Worm (Caenorhabditis elegans): ENCODE data around the gene srh-183.
"Not testable (repeated sequence)": the region's sequence is repeated elsewhere in the genome, so short reads cannot be mapped to it uniquely, and the experiment has no call there.

srh-183 gene

DNA sequence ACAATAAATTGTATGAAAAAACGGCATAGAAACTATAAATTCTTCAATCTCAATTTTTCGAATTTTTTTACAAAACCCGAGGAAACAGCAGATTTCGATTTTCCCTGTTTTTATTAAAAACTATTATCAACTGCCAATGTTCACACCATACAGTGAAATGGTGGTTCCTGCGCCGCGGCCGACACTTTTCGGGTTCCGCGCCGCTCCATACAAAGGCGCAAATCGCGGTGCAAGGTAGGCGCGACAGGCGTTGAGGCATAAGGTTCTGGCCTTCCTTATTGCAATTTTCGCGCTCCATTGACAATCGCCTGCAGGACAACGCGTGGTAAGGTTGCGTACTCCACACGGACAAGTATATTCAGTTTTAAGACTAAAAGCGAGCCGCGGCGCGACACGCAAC lies 8.7 kb upstream of the srh-183 start:
- no peak for TF ChIP-seq unc-62 (GFP tag; optimal IDR thresholded peaks at IDR 0.05)

DNA sequence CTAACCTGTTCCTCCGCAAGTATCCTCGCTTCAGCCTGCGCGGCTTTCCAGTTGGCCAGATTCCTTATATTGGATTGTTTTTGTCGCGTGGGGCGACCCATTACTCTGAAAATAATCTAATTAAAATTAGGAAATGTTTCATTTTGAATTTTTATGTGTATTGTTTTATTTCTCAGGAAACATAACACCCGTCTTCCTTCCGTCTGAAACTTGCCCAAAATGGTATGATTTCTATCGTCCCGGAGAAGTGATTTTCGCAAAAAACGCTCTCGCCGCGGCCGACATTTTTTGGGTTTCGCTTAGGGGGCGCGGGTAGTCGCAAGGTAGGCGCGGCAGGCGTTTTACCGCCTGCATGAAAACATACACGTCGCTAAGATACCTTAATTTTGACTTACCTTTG lies 8.1 kb upstream of the srh-183 start, which contains the start of gene clec-260:
TSS of gene clec-260 (minus strand) at position 101 of the 400 bp plus-strand sequence.
- TF ChIP-seq unc-62 (GFP tag; optimal IDR thresholded peaks at IDR 0.05), result no peak

DNA sequence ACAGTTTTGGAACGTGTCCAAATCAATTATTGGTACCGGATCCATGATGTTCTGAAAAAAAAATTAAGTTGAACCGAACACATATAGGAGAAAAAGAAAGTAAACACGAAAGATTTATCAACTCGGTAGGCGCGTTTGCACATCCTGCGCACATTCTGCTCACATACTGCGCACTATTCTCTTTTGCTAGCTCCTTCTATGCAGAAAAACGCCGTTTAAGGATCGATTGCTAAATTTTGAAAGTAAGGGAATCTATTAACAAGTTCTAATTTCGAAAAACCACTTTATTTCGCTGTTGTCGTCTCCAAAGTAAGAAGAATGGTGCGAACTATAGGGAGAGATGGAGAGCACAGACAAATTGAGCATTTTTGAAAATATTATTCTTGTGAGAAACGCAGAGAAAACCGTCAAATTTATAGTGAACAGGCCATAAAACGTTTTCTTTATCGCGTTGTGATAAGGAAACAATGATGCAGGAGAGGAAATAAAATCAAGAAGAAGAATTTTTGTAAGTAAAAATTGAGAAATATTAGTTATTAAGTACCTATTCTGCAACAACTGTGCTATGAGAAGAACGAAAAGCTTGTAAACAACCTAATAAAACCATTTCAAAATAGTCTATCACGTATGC lies 3.8 kb upstream of the srh-183 start, which contains the start of gene Y60A3A.24:
TSS of gene Y60A3A.24 (minus strand) at position 51 of the 631 bp plus-strand sequence.
- no peak for TF ChIP-seq unc-62 (GFP tag; optimal IDR thresholded peaks at IDR 0.05)

DNA sequence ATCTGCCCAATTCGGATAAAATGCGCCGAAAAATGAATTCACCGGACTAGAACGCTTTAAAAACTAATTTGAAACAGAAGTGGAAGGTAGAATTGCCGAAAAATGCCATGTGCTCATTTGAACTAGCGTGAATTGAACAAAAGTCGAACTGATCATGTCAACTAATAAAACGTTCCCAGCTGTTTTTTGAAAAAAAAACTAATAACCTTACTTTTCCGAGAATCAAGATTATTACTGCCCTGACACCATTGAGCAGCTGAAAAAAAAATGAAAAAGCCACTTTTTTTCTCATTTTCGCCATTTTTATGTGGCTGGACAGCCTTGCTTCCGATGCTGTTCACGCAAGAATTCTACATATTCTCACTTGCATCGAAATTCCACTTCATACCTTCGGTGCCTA lies 5.1 kb downstream of the srh-183 start, which contains the start of gene srh-173:
TSS of gene srh-173 (plus strand) at position 301 of the 400 bp plus-strand sequence.
- no peak for TF ChIP-seq unc-62 (GFP tag; optimal IDR thresholded peaks at IDR 0.05)

DNA sequence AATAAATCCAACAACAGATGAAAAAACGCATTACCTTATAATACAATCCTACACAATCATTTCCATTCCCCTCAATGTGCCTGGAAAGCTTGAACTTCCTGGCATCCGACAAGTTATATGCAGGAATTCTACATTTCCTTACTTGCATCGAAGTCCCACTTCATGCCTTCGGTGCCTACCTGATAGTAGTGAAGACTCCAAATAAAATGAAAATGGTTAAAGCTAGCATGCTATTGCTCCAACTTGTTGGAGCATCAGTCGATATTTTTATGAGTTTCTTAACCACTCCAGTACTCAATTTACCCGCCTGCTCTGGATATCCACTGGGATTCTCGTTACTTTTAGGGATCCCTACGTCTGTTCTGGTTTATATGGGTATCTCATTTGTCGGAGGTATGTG lies 12.5 kb downstream of the srh-183 start, which contains the start of gene srh-171:
TSS of gene srh-171 (plus strand) at position 75 of the 400 bp plus-strand sequence.
- TF ChIP-seq unc-62 (GFP tag; optimal IDR thresholded peaks at IDR 0.05), result no peak

DNA sequence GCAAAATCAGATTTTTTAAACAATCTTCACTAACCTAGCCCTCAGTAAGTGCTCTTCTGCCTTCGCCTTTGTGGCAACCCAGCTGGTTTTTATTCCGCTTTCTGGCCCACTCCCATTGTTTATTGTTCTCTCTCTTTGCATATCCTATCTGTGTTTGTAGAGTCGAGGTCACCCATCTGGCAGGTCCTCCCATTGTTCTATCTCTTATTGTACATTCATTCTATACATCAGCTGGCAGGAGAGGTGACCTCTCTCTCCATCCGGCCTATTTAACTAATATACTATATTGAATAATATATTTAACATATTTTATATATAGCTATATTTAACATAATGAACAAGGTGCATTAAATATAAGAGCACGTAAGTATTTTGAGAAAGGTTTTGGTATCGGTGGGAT lies 16.1 kb downstream of the srh-183 start:
- TF ChIP-seq unc-62 (GFP tag; optimal IDR thresholded peaks at IDR 0.05), result no peak

DNA sequence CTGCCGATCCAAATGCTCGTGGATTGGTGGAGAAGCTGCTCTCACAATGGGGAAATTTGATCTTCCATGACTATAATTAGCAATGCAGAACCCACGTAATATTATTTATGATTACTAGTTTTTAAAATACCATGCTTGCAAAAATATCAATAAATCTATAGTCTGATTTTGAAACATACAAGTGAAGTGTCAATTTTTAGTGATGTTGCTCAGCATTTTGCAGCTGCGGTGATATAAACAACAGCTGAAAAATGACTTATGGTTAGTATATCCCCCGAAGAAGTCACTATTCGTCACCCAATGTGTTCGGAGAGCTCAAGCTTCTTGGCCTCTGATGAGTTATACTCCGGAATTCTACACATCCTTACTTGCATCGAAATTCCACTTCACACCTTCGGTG lies 19.4 kb downstream of the srh-183 start, which contains the start of gene srh-172:
TSS of gene srh-172 (plus strand) at position 301 of the 400 bp plus-strand sequence.
- TF ChIP-seq unc-62 (GFP tag; optimal IDR thresholded peaks at IDR 0.05), result no peak

DNA sequence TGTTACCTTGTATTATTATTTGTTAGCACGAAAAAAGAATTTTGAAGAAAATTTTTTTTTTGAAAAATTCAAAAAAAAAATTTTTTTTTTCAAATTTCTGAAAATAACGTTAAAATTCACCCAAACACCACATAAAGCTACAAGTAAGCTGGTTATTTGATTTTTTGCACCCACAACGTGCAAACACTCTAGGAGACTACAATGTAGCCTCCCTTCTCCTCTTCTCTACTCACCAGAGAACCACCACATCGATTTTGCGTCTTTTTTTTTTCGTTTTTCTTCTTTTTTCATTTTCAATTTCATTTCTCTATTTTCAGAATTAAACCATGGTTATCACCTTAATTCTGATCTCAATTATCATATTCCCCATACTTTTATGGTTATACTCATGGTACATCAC lies 22.9 kb downstream of the srh-183 start, which contains the start of gene abhd-3.1:
TSS of gene abhd-3.1 (plus strand) at position 318 of the 400 bp plus-strand sequence.
- no peak for TF ChIP-seq unc-62 (GFP tag; optimal IDR thresholded peaks at IDR 0.05)

DNA sequence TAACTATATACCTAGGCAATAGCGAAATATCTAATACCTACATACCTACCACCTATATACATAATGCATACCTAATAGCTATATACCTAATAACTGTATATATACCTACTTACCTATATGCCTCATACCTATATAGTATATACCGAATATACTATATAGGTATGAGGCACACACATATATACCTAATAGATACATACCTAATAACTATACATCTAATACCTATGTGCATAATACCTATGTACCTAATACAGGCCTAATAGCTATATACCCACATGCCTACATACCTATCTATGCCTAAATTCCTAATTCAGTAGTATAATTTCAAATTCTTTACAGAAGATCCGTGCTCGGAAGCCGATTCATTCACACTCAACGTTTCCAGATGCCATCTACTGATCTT lies 23.6 kb downstream of the srh-183 start:
- no peak for TF ChIP-seq unc-62 (GFP tag; optimal IDR thresholded peaks at IDR 0.05)

DNA sequence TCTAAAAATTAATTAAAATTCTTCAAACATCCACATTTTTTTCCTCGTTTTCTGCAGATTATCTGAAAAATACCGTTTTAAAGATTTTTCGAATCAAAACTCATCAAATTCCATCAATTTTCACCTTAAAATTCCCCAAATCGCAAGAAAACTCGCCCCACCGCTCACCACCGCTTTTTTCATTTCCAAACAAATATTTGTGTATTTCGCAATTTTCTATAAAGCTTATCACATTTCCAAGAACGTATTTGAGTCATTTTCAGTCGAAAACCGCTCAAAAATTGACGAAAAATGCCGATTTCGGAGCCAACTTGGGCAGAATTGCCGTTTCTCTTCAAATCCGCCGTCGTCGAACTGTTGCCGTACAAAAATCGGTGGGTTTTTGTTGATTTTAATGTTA lies 28.4 kb downstream of the srh-183 start, which contains the start of gene Y60A3A.8:
TSS of gene Y60A3A.8 (plus strand) at position 258 of the 400 bp plus-strand sequence.
- not testable (repeated sequence) for TF ChIP-seq unc-62 (GFP tag; optimal IDR thresholded peaks at IDR 0.05)

DNA sequence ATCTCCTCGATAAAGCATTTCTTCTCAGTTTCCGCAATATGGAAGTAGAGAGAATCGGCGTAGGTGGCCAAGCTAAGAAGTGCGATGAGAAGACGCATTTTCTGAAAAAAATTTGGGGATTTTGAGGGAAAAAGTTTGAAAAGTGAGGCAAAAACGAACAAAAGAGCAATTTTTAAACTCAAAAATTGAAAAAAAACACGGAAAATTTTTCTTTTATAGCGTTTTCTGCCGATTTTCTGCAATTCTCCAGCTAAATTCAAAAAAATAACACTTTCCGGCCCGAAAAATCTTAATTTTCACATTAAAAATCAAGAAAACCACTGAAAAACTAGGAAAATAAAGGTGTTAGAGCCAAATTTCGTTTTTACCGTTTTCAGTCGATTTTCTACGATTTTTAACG lies 29.1 kb downstream of the srh-183 start, which contains the start of gene tmed-4:
TSS of gene tmed-4 (minus strand) at position 101 of the 400 bp plus-strand sequence.
- TF ChIP-seq unc-62 (GFP tag; optimal IDR thresholded peaks at IDR 0.05), result not testable (repeated sequence)

DNA sequence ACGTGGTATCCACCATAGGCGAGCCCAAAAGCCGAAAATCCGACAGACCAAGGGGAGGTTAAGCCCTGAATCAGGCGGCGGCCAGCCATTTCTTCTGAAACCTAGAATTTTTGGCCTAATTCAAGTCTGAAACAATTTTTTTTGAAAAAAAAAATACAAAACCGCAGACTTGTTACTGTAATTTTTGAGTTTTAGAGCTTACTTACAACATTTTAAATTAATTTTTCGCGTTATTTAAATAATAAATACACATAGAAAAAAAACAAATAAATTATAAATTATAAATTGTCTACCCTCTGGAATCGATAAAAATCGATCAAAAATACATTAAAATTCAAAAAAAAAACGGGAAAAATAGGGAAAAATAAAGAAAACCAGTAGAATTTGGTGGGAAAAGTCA lies 31.6 kb downstream of the srh-183 start, which contains the start of gene dhs-24:
TSS of gene dhs-24 (minus strand) at position 101 of the 400 bp plus-strand sequence.
- TF ChIP-seq unc-62 (GFP tag; optimal IDR thresholded peaks at IDR 0.05), result no peak

DNA sequence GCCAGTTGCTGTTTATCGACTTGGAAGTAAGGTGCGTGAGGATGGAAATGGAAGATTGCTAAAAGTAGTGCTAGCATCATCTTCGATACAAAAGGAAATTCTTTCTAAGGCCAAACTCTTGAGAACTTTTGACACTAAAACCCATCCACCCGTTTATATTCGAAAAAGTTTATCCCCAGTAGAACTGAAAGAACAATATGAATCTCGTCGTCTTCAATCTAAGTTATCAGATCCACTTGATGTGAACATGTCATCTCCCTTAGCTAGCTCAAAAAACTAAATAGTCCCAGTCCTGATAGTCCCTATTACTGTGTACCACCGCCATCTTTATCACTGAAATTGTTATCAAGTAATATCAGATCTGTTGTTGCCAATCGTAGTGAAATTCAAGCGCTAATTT lies 41.2 kb downstream of the srh-183 start:
- no peak for TF ChIP-seq unc-62 (GFP tag; optimal IDR thresholded peaks at IDR 0.05)

DNA sequence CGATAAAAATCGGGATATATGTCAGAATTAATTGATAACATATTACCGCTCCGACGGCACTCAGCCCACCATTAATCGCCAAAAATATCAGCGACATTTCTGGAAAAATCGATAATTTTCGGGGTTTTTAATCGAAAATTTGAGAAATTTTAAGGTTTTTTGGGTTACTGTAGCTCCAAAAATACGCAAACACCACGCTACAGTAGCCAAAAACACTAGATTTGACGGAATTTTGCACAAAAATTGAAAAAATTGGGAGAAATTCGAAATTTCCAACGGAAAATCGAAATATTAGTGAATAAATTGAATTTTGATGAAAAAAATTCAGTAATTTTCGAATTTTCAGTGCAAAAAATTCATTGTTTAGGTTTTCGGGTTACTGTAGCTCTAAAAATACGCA lies 43.9 kb downstream of the srh-183 start, which contains the start of gene algn-7:
TSS of gene algn-7 (minus strand) at position 101 of the 400 bp plus-strand sequence.
- TF ChIP-seq unc-62 (GFP tag; optimal IDR thresholded peaks at IDR 0.05), result no peak
